Worm (Caenorhabditis elegans): ENCODE results near the gene acbp-4.

Gene acbp-4

ce11 chrIII:7314927-7315547, 6.1 kb upstream of the acbp-4 start, which contains the start of gene nspg-6:
Gene nspg-6, minus strand, starts transcription at chrIII:7314977.
- peak; percentile 65 for TF ChIP-seq crh-2 (tag; optimal IDR thresholded peaks at IDR 0.05)
- TF ChIP-seq fos-1 (tag; optimal IDR thresholded peaks at IDR 0.05), result peak; percentile 87
- TF ChIP-seq F13H6.1 (tag; optimal IDR thresholded peaks at IDR 0.05), result no peak
- TF ChIP-seq unc-39 (tag; optimal IDR thresholded peaks at IDR 0.05), result no peak

DNA sequence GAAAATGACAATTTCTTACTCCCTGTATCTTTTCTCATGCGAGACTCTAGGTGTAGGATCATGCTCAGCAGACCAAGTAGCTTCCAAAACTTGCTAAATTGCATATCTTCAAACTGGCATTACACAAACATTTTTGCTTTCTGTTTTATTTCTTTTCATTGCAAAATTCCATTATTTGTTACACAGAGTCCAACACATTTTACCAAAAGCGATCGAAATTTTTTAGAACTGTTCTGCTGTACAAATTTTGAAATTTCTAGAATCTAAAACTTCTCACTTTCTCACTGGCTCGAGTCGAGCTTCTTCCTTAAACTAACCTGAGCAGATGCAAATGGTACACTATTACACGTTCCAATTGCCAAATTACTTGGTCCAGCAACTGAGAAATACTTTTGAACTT, 5.6 kb upstream of the acbp-4 start:
- no peak for TF ChIP-seq nhr-129 (tag; optimal IDR thresholded peaks at IDR 0.05)
- no peak for TF ChIP-seq mab-5 (tag; optimal IDR thresholded peaks at IDR 0.05)
- no peak for TF ChIP-seq F13H6.1 (tag; optimal IDR thresholded peaks at IDR 0.05)
- TF ChIP-seq ceh-82 (tag; optimal IDR thresholded peaks at IDR 0.05), result no peak
- TF ChIP-seq lin-39 (tag; optimal IDR thresholded peaks at IDR 0.05), result no peak
- no peak for TF ChIP-seq nhr-77 (tag; optimal IDR thresholded peaks at IDR 0.05)
- no peak for TF ChIP-seq aly-2 (tag; optimal IDR thresholded peaks at IDR 0.05)
- no peak for TF ChIP-seq crh-2 (tag; optimal IDR thresholded peaks at IDR 0.05)
- no peak for TF ChIP-seq snpc-4 (tag; optimal IDR thresholded peaks at IDR 0.05)
- no peak for TF ChIP-seq elt-1 (tag; optimal IDR thresholded peaks at IDR 0.05)
- no peak for TF ChIP-seq nhr-237 (tag; optimal IDR thresholded peaks at IDR 0.05)

ce11 chrIII:7310662-7311340, 1.9 kb upstream of the acbp-4 start, which contains the start of the genes F56C9.6 and F56C9.3:
Gene F56C9.6, minus strand, starts transcription at chrIII:7310773.
Gene F56C9.3, plus strand, starts transcription at chrIII:7311290.
- no peak for TF ChIP-seq crh-2 (tag; optimal IDR thresholded peaks at IDR 0.05)
- TF ChIP-seq nhr-129 (tag; optimal IDR thresholded peaks at IDR 0.05), result no peak
- no peak for TF ChIP-seq alr-1 (tag; optimal IDR thresholded peaks at IDR 0.05)
- no peak for TF ChIP-seq unc-55 (GFP tag; optimal IDR thresholded peaks at IDR 0.05)

- TF ChIP-seq sma-3 (GFP tag; optimal IDR thresholded peaks at IDR 0.05), result peak; percentile 93
- TF ChIP-seq sma-9 (GFP tag; optimal IDR thresholded peaks at IDR 0.05), result peak; percentile 37
- TF ChIP-seq sma-9 (tag; optimal IDR thresholded peaks at IDR 0.05), result no peak
- TF ChIP-seq nhr-21 (tag; optimal IDR thresholded peaks at IDR 0.05), result peak; percentile 73
- TF ChIP-seq sem-4 (tag; optimal IDR thresholded peaks at IDR 0.05), result no peak
- no peak for TF ChIP-seq elt-1 (tag; optimal IDR thresholded peaks at IDR 0.05)
- no peak for TF ChIP-seq lsy-2 (tag; optimal IDR thresholded peaks at IDR 0.05)
- TF ChIP-seq fos-1 (tag; optimal IDR thresholded peaks at IDR 0.05), result peak; percentile 19
- peak; percentile 9 for TF ChIP-seq egl-27 (tag; optimal IDR thresholded peaks at IDR 0.05)
Observed at ce11 chrIII:7305649-7305977, 3.3 kb downstream of the acbp-4 start.

ce11 chrIII:7304961-7305648, 3.8 kb downstream of the acbp-4 start:
- TF ChIP-seq mdl-1 (tag; optimal IDR thresholded peaks at IDR 0.05) (peak in 1 of 2 experiments; percentile 22), ztf-4 (tag; optimal IDR thresholded peaks at IDR 0.05) (no peak), sma-3 (GFP tag; optimal IDR thresholded peaks at IDR 0.05) (peak; percentile 61), fos-1 (tag; optimal IDR thresholded peaks at IDR 0.05) (no peak), alr-1 (tag; optimal IDR thresholded peaks at IDR 0.05) (no peak), elt-1 (tag; optimal IDR thresholded peaks at IDR 0.05) (peak; percentile 85), nhr-21 (tag; optimal IDR thresholded peaks at IDR 0.05) (peak; percentile 61), gmeb-1 (tag; optimal IDR thresholded peaks at IDR 0.05) (peak; percentile 27), unc-39 (tag; optimal IDR thresholded peaks at IDR 0.05) (no peak), snpc-4 (tag; optimal IDR thresholded peaks at IDR 0.05) (no peak), sma-9 (GFP tag; optimal IDR thresholded peaks at IDR 0.05) (peak; percentile 34), sma-9 (tag; optimal IDR thresholded peaks at IDR 0.05) (no peak), ceh-16 (tag; optimal IDR thresholded peaks at IDR 0.05) (no peak), nhr-129 (tag; optimal IDR thresholded peaks at IDR 0.05) (peak; percentile 5), lin-11 (tag; optimal IDR thresholded peaks at IDR 0.05) (no peak), elt-3 (tag; optimal IDR thresholded peaks at IDR 0.05) (no peak), lsy-2 (tag; optimal IDR thresholded peaks at IDR 0.05) (peak in 1 of 2 experiments; percentile 33), blmp-1 (tag; optimal IDR thresholded peaks at IDR 0.05; ENCODE audit: insufficient read depth) (peak; percentile 26)

ce11 chrIII:7301668-7302067, 7.2 kb downstream of the acbp-4 start:
- no peak for TF ChIP-seq mdl-1 (tag; optimal IDR thresholded peaks at IDR 0.05)
- peak; percentile 43 for TF ChIP-seq elt-1 (tag; optimal IDR thresholded peaks at IDR 0.05)
- no peak for TF ChIP-seq nhr-21 (tag; optimal IDR thresholded peaks at IDR 0.05)
- peak; percentile 33 for TF ChIP-seq ceh-16 (tag; optimal IDR thresholded peaks at IDR 0.05)
- TF ChIP-seq sma-3 (GFP tag; optimal IDR thresholded peaks at IDR 0.05), result no peak
- no peak for TF ChIP-seq R02D3.7 (tag; optimal IDR thresholded peaks at IDR 0.05)
- no peak for TF ChIP-seq snpc-4 (tag; optimal IDR thresholded peaks at IDR 0.05)
- TF ChIP-seq elt-3 (tag; optimal IDR thresholded peaks at IDR 0.05), result no peak
- no peak for TF ChIP-seq gmeb-1 (tag; optimal IDR thresholded peaks at IDR 0.05)
- no peak for TF ChIP-seq aly-2 (tag; optimal IDR thresholded peaks at IDR 0.05)
- TF ChIP-seq fos-1 (tag; optimal IDR thresholded peaks at IDR 0.05), result no peak
- no peak for TF ChIP-seq ama-1 (optimal IDR thresholded peaks at IDR 0.05)
- peak; percentile 27 for TF ChIP-seq sma-9 (GFP tag; optimal IDR thresholded peaks at IDR 0.05)
- TF ChIP-seq sma-9 (tag; optimal IDR thresholded peaks at IDR 0.05), result no peak
- TF ChIP-seq egl-27 (tag; optimal IDR thresholded peaks at IDR 0.05), result no peak
- TF ChIP-seq nhr-25 (tag; optimal IDR thresholded peaks at IDR 0.05), result peak; percentile 7
- no peak for TF ChIP-seq peb-1 (tag; optimal IDR thresholded peaks at IDR 0.05)
- TF ChIP-seq blmp-1 (tag; optimal IDR thresholded peaks at IDR 0.05; ENCODE audit: insufficient read depth), result no peak
- no peak for TF ChIP-seq nhr-12 (tag; optimal IDR thresholded peaks at IDR 0.05)
- no peak for TF ChIP-seq skn-1 (tag; optimal IDR thresholded peaks at IDR 0.05)
- no peak for TF ChIP-seq crh-2 (tag; optimal IDR thresholded peaks at IDR 0.05)
- no peak for TF ChIP-seq alr-1 (tag; optimal IDR thresholded peaks at IDR 0.05)
- no peak for TF ChIP-seq ceh-82 (tag; optimal IDR thresholded peaks at IDR 0.05)
- TF ChIP-seq ZK546.5 (tag; optimal IDR thresholded peaks at IDR 0.05), result no peak

Measured in whole organism, L2 larva.